Worm (Caenorhabditis elegans): ENCODE results near the gene fbxa-88.

- no peak for TF ChIP-seq ama-1 (optimal IDR thresholded peaks at IDR 0.05)
- no peak for TF ChIP-seq tra-4 (tag; optimal IDR thresholded peaks at IDR 0.05)
- no peak for TF ChIP-seq flt-1 (GFP tag; IDR thresholded peaks at IDR 0.05)
- no peak for TF ChIP-seq F13C5.2 (tag; optimal IDR thresholded peaks at IDR 0.05)
- TF ChIP-seq tbx-37 (GFP tag; conservative IDR thresholded peaks at IDR 0.05), result no peak
- TF ChIP-seq aly-1 (tag; optimal IDR thresholded peaks at IDR 0.05), result no peak
- TF ChIP-seq tbx-11 (GFP tag; IDR thresholded peaks at IDR 0.05), result no peak
- no peak for TF ChIP-seq ceh-13 (GFP tag; optimal IDR thresholded peaks at IDR 0.05)
- TF ChIP-seq pes-1 (GFP tag; IDR thresholded peaks at IDR 0.05), result no peak
- TF ChIP-seq ceh-36 (tag; optimal IDR thresholded peaks at IDR 0.05), result no peak
- no peak for TF ChIP-seq sea-1 (GFP tag; conservative IDR thresholded peaks at IDR 0.05)
- TF ChIP-seq hmg-4 (GFP tag; optimal IDR thresholded peaks at IDR 0.05), result no peak
These were observed 545 bp downstream of the fbxa-88 start, which contains the start of gene fbxa-18 for ce11 chrV:16142371-16142770.

Data from whole organism, early embryonic.